Fruit fly (Drosophila melanogaster) whole organism, embryonic: ENCODE data around the gene Cyp28c1.

Source experiments
- Blimp-1 ChIP-seq: fragments of 200-800 bp; sonication (Bioruptor generic); optimal IDR thresholded peaks from 3 replicates; lab custom pipeline; 2018; ENCODE audit warnings: missing biosample characterization, missing genetic modification characterization, mild to moderate bottlenecking, moderate library complexity, missing genetic modification reagents
- CG1024 ChIP-seq: fragments of 200-800 bp; sonication (Bioruptor generic); IDR thresholded peaks from 2 replicates; pipeline ENCODE4 v1.3.6; 2022; ENCODE audit warnings: missing biosample characterization, missing genetic modification characterization
- CG10267 ChIP-seq: fragments of 200-800 bp; sonication (Bioruptor generic); optimal IDR thresholded peaks from 2 replicates; lab custom pipeline; 2018; ENCODE audit warnings: missing biosample characterization, mild to moderate bottlenecking, missing genetic modification characterization, moderate library complexity
- CG10274 ChIP-seq: fragments of 200-800 bp; sonication (Bioruptor generic); optimal IDR thresholded peaks from 3 replicates; lab custom pipeline; 2017; ENCODE audit warnings: missing biosample characterization, mild to moderate bottlenecking, missing genetic modification characterization
- CG10366 ChIP-seq: fragments of 200-800 bp; sonication (Bioruptor generic); IDR thresholded peaks from 2 replicates; pipeline ENCODE4 v1.3.6; 2022; ENCODE audit warnings: missing biosample characterization, missing genetic modification characterization
- CG10431 ChIP-seq: fragments of 200-800 bp; sonication (Bioruptor generic); optimal IDR thresholded peaks from 3 replicates; lab custom pipeline; 2018; ENCODE audit warnings: missing biosample characterization, mild to moderate bottlenecking, missing genetic modification characterization
- CG10565 ChIP-seq: fragments of 200-800 bp; sonication (Bioruptor generic); optimal IDR thresholded peaks from 3 replicates; lab custom pipeline; 2016; ENCODE audit warnings: missing biosample characterization, mild to moderate bottlenecking, missing genetic modification characterization
- CG11247 ChIP-seq: fragments of 200-800 bp; sonication (Bioruptor generic); IDR thresholded peaks from 2 replicates; pipeline ENCODE4 v1.3.6; 2022; ENCODE audit warnings: missing biosample characterization, missing genetic modification characterization
- CG12659 ChIP-seq: fragments of 200-800 bp; sonication (Bioruptor generic); optimal IDR thresholded peaks from 3 replicates; lab custom pipeline; 2017; ENCODE audit warnings: mild to moderate bottlenecking, missing biosample characterization, missing genetic modification reagents, missing genetic modification characterization
- CG13287 ChIP-seq: fragments of 200-800 bp; sonication (Bioruptor generic); IDR thresholded peaks from 2 replicates; pipeline ENCODE4 v1.3.6; 2022; ENCODE audit warnings: missing biosample characterization, missing genetic modification characterization; ENCODE audit not compliant: partially characterized antibody
- CG14860 ChIP-seq: fragments of 200-800 bp; sonication (Bioruptor generic); IDR thresholded peaks from 3 replicates; pipeline ENCODE4 v1.3.6; 2022; ENCODE audit warnings: missing biosample characterization, missing genetic modification characterization; ENCODE audit not compliant: partially characterized antibody
- CG14965 ChIP-seq: fragments of 200-800 bp; sonication (Bioruptor generic); optimal IDR thresholded peaks from 2 replicates; lab custom pipeline; 2016; ENCODE audit warnings: missing biosample characterization, missing genetic modification characterization, borderline replicate concordance
- CG15514 ChIP-seq: fragments of 200-800 bp; sonication (Bioruptor generic); optimal IDR thresholded peaks from 3 replicates; lab custom pipeline; 2017; ENCODE audit warnings: missing biosample characterization, missing genetic modification characterization, mild to moderate bottlenecking, moderate library complexity, missing genetic modification reagents
- CG17328 ChIP-seq: fragments of 200-800 bp; sonication (Bioruptor generic); IDR thresholded peaks from 2 replicates; pipeline ENCODE4 v1.3.6; 2022; ENCODE audit warnings: missing biosample characterization, missing genetic modification characterization
- CG18599 ChIP-seq: fragments of 200-800 bp; sonication (Bioruptor generic); optimal IDR thresholded peaks from 3 replicates; lab custom pipeline; 2017; ENCODE audit warnings: missing biosample characterization, missing genetic modification characterization, mild to moderate bottlenecking, moderate library complexity, missing genetic modification reagents
- CG30403 ChIP-seq: fragments of 200-800 bp; sonication (Bioruptor generic); optimal IDR thresholded peaks from 3 replicates; lab custom pipeline; 2016; ENCODE audit warnings: missing biosample characterization, missing genetic modification characterization
- CG31388 ChIP-seq: fragments of 200-800 bp; sonication (Bioruptor generic); optimal IDR thresholded peaks from 2 replicates; lab custom pipeline; 2016; ENCODE audit warnings: missing biosample characterization, missing genetic modification characterization
- CG3163 ChIP-seq: fragments of 200-800 bp; sonication (Bioruptor generic); optimal IDR thresholded peaks from 3 replicates; lab custom pipeline; 2016; ENCODE audit warnings: missing biosample characterization, missing genetic modification characterization
- CG33213 ChIP-seq: fragments of 200-800 bp; sonication (Bioruptor generic); optimal IDR thresholded peaks from 3 replicates; lab custom pipeline; 2016; ENCODE audit warnings: missing biosample characterization, missing genetic modification characterization
- CG7271 ChIP-seq: fragments of 200-800 bp; sonication (Bioruptor generic); optimal IDR thresholded peaks from 2 replicates; lab custom pipeline; 2018; ENCODE audit warnings: missing biosample characterization, mild to moderate bottlenecking, missing genetic modification characterization, moderate library complexity
- CG7786 ChIP-seq: fragments of 200-800 bp; sonication (Bioruptor generic); optimal IDR thresholded peaks from 2 replicates; lab custom pipeline; 2016; ENCODE audit warnings: missing biosample characterization, missing genetic modification characterization
- CG7839 ChIP-seq: fragments of 200-800 bp; sonication (Bioruptor generic); optimal IDR thresholded peaks from 3 replicates; lab custom pipeline; 2018; ENCODE audit warnings: missing biosample characterization, mild to moderate bottlenecking, missing genetic modification characterization, moderate library complexity
- CG8924 ChIP-seq: fragments of 200-800 bp; optimal IDR thresholded peaks from 3 replicates; lab custom pipeline; 2019; ENCODE audit warnings: missing biosample characterization, mild to moderate bottlenecking, missing genetic modification characterization, moderate library complexity
- CG9609 ChIP-seq: fragments of 200-800 bp; sonication (Bioruptor generic); optimal IDR thresholded peaks from 3 replicates; lab custom pipeline; 2016; ENCODE audit warnings: missing biosample characterization, missing genetic modification characterization
- Chrac-16 ChIP-seq: fragments of 200-800 bp; sonication (Bioruptor generic); optimal IDR thresholded peaks from 3 replicates; lab custom pipeline; 2016; ENCODE audit warnings: missing biosample characterization, missing genetic modification characterization
- Drgx ChIP-seq: fragments of 200-800 bp; sonication (Bioruptor generic); IDR thresholded peaks from 2 replicates; pipeline ENCODE4 v1.3.6; 2022; ENCODE audit warnings: missing biosample characterization, missing genetic modification characterization
- H15 ChIP-seq: fragments of 200-800 bp; sonication (Bioruptor generic); IDR thresholded peaks from 3 replicates; pipeline ENCODE4 v1.3.6; 2022; ENCODE audit warnings: missing biosample characterization, missing genetic modification characterization
- HLH3B ChIP-seq: fragments of 200-800 bp; sonication (Bioruptor generic); IDR thresholded peaks from 2 replicates; pipeline ENCODE4 v1.3.6; 2022; ENCODE audit warnings: missing biosample characterization, missing genetic modification characterization
- NFAT ChIP-seq: fragments of 200-800 bp; sonication (Bioruptor generic); IDR thresholded peaks from 2 replicates; pipeline ENCODE4 v1.3.6; 2022; ENCODE audit warnings: missing biosample characterization, missing genetic modification characterization
- Poxn ChIP-seq: fragments of 200-800 bp; sonication (Bioruptor generic); IDR thresholded peaks from 2 replicates; pipeline ENCODE4 v1.3.6; 2022; ENCODE audit warnings: missing biosample characterization, missing genetic modification characterization
- Sry-δ ChIP-seq: fragments of 200-800 bp; sonication (Bioruptor generic); optimal IDR thresholded peaks from 2 replicates; lab custom pipeline; 2016; ENCODE audit warnings: missing biosample characterization, missing genetic modification characterization
- Trl ChIP-seq, 3 experiments: fragments of >200 bp in 2 of 3; fragments of 200-800 bp in 1 of 3; sonication (Bioruptor generic) in 1 of 3; optimal IDR thresholded peaks; 2 replicates in 1 of 3; 3 replicates in 2 of 3; lab custom pipeline; 2016 to 2017; ENCODE audit warnings: missing biosample characterization in 1 of 3, missing genetic modification characterization in 1 of 3
- br ChIP-seq: fragments of >200 bp; optimal IDR thresholded peaks from 2 replicates; lab custom pipeline; 2017
- cad ChIP-seq: fragments of >200 bp; optimal IDR thresholded peaks from 2 replicates; lab custom pipeline; 2017; ENCODE audit warnings: missing biosample characterization, missing genetic modification characterization
- cas ChIP-seq: fragments of 200-800 bp; sonication (Bioruptor generic); IDR thresholded peaks from 2 replicates; pipeline ENCODE4 v1.3.6; 2022; ENCODE audit warnings: missing biosample characterization, missing genetic modification characterization
- ftz-f1 ChIP-seq: fragments of 200-800 bp; sonication (Bioruptor generic); optimal IDR thresholded peaks from 2 replicates; lab custom pipeline; 2016; ENCODE audit warnings: missing biosample characterization, missing genetic modification characterization
- gem ChIP-seq: fragments of 200-800 bp; sonication (Bioruptor generic); optimal IDR thresholded peaks from 2 replicates; lab custom pipeline; 2019; ENCODE audit warnings: missing biosample characterization, mild to moderate bottlenecking, missing genetic modification characterization, moderate library complexity
- h ChIP-seq: fragments of >200 bp; optimal IDR thresholded peaks from 2 replicates; lab custom pipeline; 2017
- hb ChIP-seq: fragments of 200-800 bp; sonication (Bioruptor generic); IDR thresholded peaks from 3 replicates; pipeline ENCODE4 v1.3.6; 2022; ENCODE audit warnings: missing biosample characterization, missing genetic modification characterization; ENCODE audit not compliant: partially characterized antibody
- kay ChIP-seq: fragments of 200-800 bp; sonication (Bioruptor generic); optimal IDR thresholded peaks from 2 replicates; lab custom pipeline; 2016; ENCODE audit warnings: missing biosample characterization, missing genetic modification characterization
- lola ChIP-seq, 3 experiments: fragments of >200 bp in 2 of 3; fragments of 200-800 bp in 1 of 3; sonication (Bioruptor generic) in 1 of 3; optimal IDR thresholded peaks; 2 replicates each; lab custom pipeline; 2017 to 2019; ENCODE audit warnings: missing biosample characterization in 3 of 3, missing genetic modification characterization in 3 of 3, mild to moderate bottlenecking in 1 of 3, moderate library complexity in 1 of 3
- nerfin-2 ChIP-seq: fragments of 200-800 bp; sonication (Bioruptor generic); IDR thresholded peaks from 2 replicates; pipeline ENCODE4 v1.3.6; 2022; ENCODE audit warnings: missing biosample characterization, missing genetic modification characterization; ENCODE audit not compliant: partially characterized antibody
- onecut ChIP-seq: fragments of 200-800 bp; sonication (Bioruptor generic); IDR thresholded peaks from 2 replicates; pipeline ENCODE4 v1.3.6; 2022; ENCODE audit warnings: missing biosample characterization, missing genetic modification characterization
- otp ChIP-seq: fragments of 200-800 bp; sonication (Bioruptor generic); IDR thresholded peaks from 3 replicates; pipeline ENCODE4, ENCODE4 v1.3.6; 2022; ENCODE audit warnings: missing biosample characterization, missing genetic modification characterization
- pho ChIP-seq: fragments of 200-800 bp; sonication (Bioruptor generic); optimal IDR thresholded peaks from 2 replicates; lab custom pipeline; 2016; ENCODE audit warnings: missing biosample characterization, missing genetic modification characterization
- so ChIP-seq: fragments of 200-800 bp; sonication (Bioruptor generic); IDR thresholded peaks from 3 replicates; pipeline ENCODE4 v1.3.6; 2022; ENCODE audit warnings: missing biosample characterization, missing genetic modification characterization
- tll ChIP-seq, 2 experiments: fragments of 200-800 bp in 1 of 2; fragments of >200 bp in 1 of 2; sonication (Bioruptor generic) in 1 of 2; optimal IDR thresholded peaks; 2 replicates each; lab custom pipeline; 2017 to 2019; ENCODE audit warnings: missing biosample characterization in 2 of 2, missing genetic modification characterization in 2 of 2, mild to moderate bottlenecking in 1 of 2, moderate library complexity in 1 of 2
- unpg ChIP-seq: fragments of 200-800 bp; sonication (Bioruptor generic); optimal IDR thresholded peaks from 3 replicates; lab custom pipeline; 2018; ENCODE audit warnings: missing biosample characterization, mild to moderate bottlenecking, missing genetic modification characterization, moderate library complexity
- zen ChIP-seq: fragments of 200-800 bp; sonication (Bioruptor generic); optimal IDR thresholded peaks from 3 replicates; lab custom pipeline; 2018; ENCODE audit warnings: missing biosample characterization, mild to moderate bottlenecking, missing genetic modification characterization, moderate library complexity

Gene Cyp28c1

DNA sequence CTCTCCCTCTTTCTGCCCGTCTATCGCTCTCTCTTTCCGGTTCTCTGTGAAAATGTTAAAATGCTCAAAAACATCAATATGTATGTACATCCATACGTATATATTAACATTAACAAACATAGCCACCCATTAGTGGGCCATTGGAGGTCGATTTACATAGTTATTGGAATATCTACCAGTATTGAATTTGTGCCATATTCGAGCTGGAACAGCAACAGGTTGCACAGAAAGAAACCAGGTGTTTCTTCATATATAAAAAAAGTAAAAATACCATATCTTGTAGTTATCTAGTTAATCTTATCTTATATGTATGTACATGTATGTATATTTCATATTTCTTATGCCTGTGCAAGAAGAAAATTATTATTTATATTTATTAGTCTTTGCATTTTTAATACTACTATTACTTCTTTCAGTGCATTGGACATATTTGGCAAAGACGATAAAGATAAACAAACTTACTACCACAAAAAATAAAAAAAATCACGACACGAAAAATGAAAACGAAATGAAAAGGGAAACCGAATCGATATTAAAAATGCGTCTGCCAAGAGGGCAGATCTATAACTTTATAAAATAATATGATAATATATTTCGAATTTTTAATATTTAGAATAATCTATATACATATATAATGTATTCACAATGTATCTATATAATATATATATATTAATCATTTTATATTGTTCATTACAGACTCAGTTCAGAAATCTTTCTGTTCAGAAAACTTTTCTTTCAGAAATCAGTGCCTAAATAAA, 9.3 kb downstream of the Cyp28c1 start (continued):
- TF ChIP-seq CG33213 (GFP tag; lab: Kevin White, UChicago) = no peak
- peak; percentile 62 for TF ChIP-seq unpg (GFP tag; lab: Kevin White, UChicago)
- no peak for TF ChIP-seq cad
- peak in 1 of 2 experiments; percentile 11 for TF ChIP-seq Trl (optimal IDR thresholded peaks at IDR 0.05; lab: Kevin White, UChicago)
- TF ChIP-seq Trl (GFP tag; optimal IDR thresholded peaks at IDR 0.05; lab: Kevin White, UChicago) = no peak
- TF ChIP-seq br = no peak
- TF ChIP-seq so = no peak; the same call in 2 of the 3 replicates
- no peak for TF ChIP-seq onecut
- no peak for TF ChIP-seq CG3163 (GFP tag; lab: Kevin White, UChicago)
- TF ChIP-seq CG15514 (GFP tag; lab: Kevin White, UChicago) = peak; percentile 7
- TF ChIP-seq pho (GFP tag; lab: Kevin White, UChicago) = no peak
- TF ChIP-seq CG9609 = no peak
- TF ChIP-seq Sry-δ = no peak
- TF ChIP-seq Poxn (GFP tag; lab: Robert Waterston, UW) = no peak
- TF ChIP-seq Drgx = no peak
- peak; percentile 66 for TF ChIP-seq HLH3B (GFP tag; lab: Robert Waterston, UW)
- no peak for TF ChIP-seq CG10431 (GFP tag; lab: Kevin White, UChicago)
- no peak for TF ChIP-seq Chrac-16 (GFP tag; lab: Kevin White, UChicago)
- peak; percentile 65 for TF ChIP-seq CG8924 (tag; lab: Kevin White, UChicago)
- no peak for TF ChIP-seq h (lab: Kevin White, UChicago)
- no peak for TF ChIP-seq CG14860 (GFP tag; lab: Robert Waterston, UW)
- no peak for TF ChIP-seq CG11247 (GFP tag; lab: Robert Waterston, UW)
- TF ChIP-seq CG10565 (GFP tag; lab: Kevin White, UChicago) = no peak
- no peak for TF ChIP-seq cas (GFP tag; lab: Robert Waterston, UW)
- no peak for TF ChIP-seq kay
- 0 out of 3 replicates have a peak, but pooled peaks have one; percentile 20 for TF ChIP-seq otp
- no peak for TF ChIP-seq H15 (GFP tag; lab: Robert Waterston, UW)
- TF ChIP-seq CG14965 (GFP tag; lab: Kevin White, UChicago) = no peak
- TF ChIP-seq CG18599 (GFP tag; lab: Kevin White, UChicago) = no peak
- peak; percentile 26 for TF ChIP-seq CG10267 (tag; lab: Kevin White, UChicago)
- peak; percentile 61 for TF ChIP-seq CG10366 (GFP tag; lab: Robert Waterston, UW)
- peak; percentile 71 for TF ChIP-seq gem (tag; lab: Kevin White, UChicago)
- TF ChIP-seq lola (GFP tag; optimal IDR thresholded peaks at IDR 0.05; lab: Kevin White, UChicago) = no peak
- no peak for TF ChIP-seq CG10274 (GFP tag; lab: Kevin White, UChicago)
- TF ChIP-seq CG17328 (GFP tag; lab: Robert Waterston, UW) = peak; percentile 57
- TF ChIP-seq CG1024 (GFP tag; lab: Robert Waterston, UW) = 0 out of 2 replicates have a peak, but pooled peaks have one; percentile 17
- TF ChIP-seq CG30403 (GFP tag; lab: Kevin White, UChicago) = peak; percentile 45
- no peak for TF ChIP-seq ftz-f1 (GFP tag; lab: Kevin White, UChicago)
- no peak for TF ChIP-seq CG7271
- peak; percentile 34 for TF ChIP-seq CG12659 (GFP tag; lab: Kevin White, UChicago)
- no peak for TF ChIP-seq nerfin-2
- TF ChIP-seq CG13287 (GFP tag; lab: Robert Waterston, UW) = no peak
- no peak for TF ChIP-seq CG7786
- no peak for TF ChIP-seq NFAT
- TF ChIP-seq CG7839 (tag; lab: Kevin White, UChicago) = peak; percentile 55
- TF ChIP-seq tll (GFP tag; optimal IDR thresholded peaks at IDR 0.05; lab: Kevin White, UChicago) = no peak
- TF ChIP-seq zen (tag; lab: Kevin White, UChicago) = no peak
- TF ChIP-seq Blimp-1 (GFP tag; lab: Kevin White, UChicago) = peak; percentile 65
- no peak for TF ChIP-seq hb (GFP tag; lab: Robert Waterston, UW)
- TF ChIP-seq CG31388 (GFP tag; lab: Kevin White, UChicago) = no peak
